Worm (Caenorhabditis elegans) whole organism, L4 larva: Measurements from ENCODE around the gene pycr-1.

Source experiments
- F37D6.2 ChIP-seq: sonication (generic microtip); optimal IDR thresholded peaks from 2 replicates; lab custom pipeline; 2016; ENCODE audit warnings: mild to moderate bottlenecking, missing genetic modification characterization, missing compliant biosample characterization
- F44E2.7 ChIP-seq: fragments of 200-800 bp; sonication (Bioruptor generic); IDR thresholded peaks from 2 replicates; pipeline ENCODE4 v2.1.2; 2022; ENCODE audit warnings: missing genetic modification characterization, missing compliant biosample characterization
- T20F7.1 ChIP-seq: fragments of 200-800 bp; sonication (Bioruptor generic); optimal IDR thresholded peaks from 2 replicates; lab custom pipeline; 2018; ENCODE audit warnings: mild to moderate bottlenecking, missing genetic modification characterization, missing compliant biosample characterization
- T26A8.4 ChIP-seq: fragments of 200-800 bp; sonication (Bioruptor generic); IDR thresholded peaks from 2 replicates; pipeline ENCODE4 v1.3.6; 2022; ENCODE audit warnings: missing genetic modification characterization, missing compliant biosample characterization
- Y75B8A.6 ChIP-seq: fragments of 200-800 bp; sonication (Bioruptor generic); IDR thresholded peaks from 2 replicates; pipeline ENCODE4 v1.3.6; 2022; ENCODE audit warnings: missing genetic modification reagents, missing genetic modification characterization, missing compliant biosample characterization
- aha-1 ChIP-seq: fragments of 150-350 bp; peaks from one replicate; lab custom pipeline; 2014; ENCODE audit warnings: missing biosample characterization, missing genetic modification characterization
- ceh-20 ChIP-seq: fragments of 200-800 bp; sonication (Bioruptor generic); IDR thresholded peaks from 2 replicates; pipeline ENCODE4 v1.3.6; 2022; ENCODE audit warnings: missing genetic modification reagents, missing genetic modification characterization, missing compliant biosample characterization
- ceh-28 ChIP-seq: fragments of 150-350 bp; optimal IDR thresholded peaks from 2 replicates; lab custom pipeline; 2014; ENCODE audit warnings: missing biosample characterization, missing genetic modification reagents, missing genetic modification characterization
- dpl-1 ChIP-seq: fragments of 150-350 bp; optimal IDR thresholded peaks from 2 replicates; lab custom pipeline; 2014; ENCODE audit warnings: missing biosample characterization, missing genetic modification reagents, missing genetic modification characterization
- dve-1 ChIP-seq: sonication (generic microtip); optimal IDR thresholded peaks from 2 replicates; lab custom pipeline; 2017; ENCODE audit warnings: antibody characterized with exemption, mild to moderate bottlenecking, missing genetic modification characterization, missing compliant biosample characterization; ENCODE audit not compliant: insufficient read depth
- fos-1 ChIP-seq: fragments of 150-350 bp; optimal IDR thresholded peaks from 2 replicates; lab custom pipeline; 2014; ENCODE audit warnings: missing biosample characterization, missing genetic modification characterization
- hlh-11 ChIP-seq: fragments of 200-800 bp; sonication (Bioruptor generic); optimal IDR thresholded peaks from 2 replicates; lab custom pipeline; 2018; ENCODE audit warnings: mild to moderate bottlenecking, missing genetic modification characterization, missing compliant biosample characterization
- hlh-30 ChIP-seq: sonication (generic microtip); optimal IDR thresholded peaks from 2 replicates; lab custom pipeline; 2017; ENCODE audit warnings: antibody characterized with exemption, mild to moderate bottlenecking, missing genetic modification characterization, missing compliant biosample characterization; ENCODE audit not compliant: insufficient read depth
- lin-15B ChIP-seq: fragments of 150-350 bp; sonication (generic microtip); optimal IDR thresholded peaks from 3 replicates; lab custom pipeline; 2014; ENCODE audit warnings: missing biosample characterization, missing genetic modification characterization
- lin-29 ChIP-seq: fragments of 200-800 bp; sonication (Bioruptor generic); IDR thresholded peaks from 2 replicates; pipeline ENCODE4 v1.3.6; 2022; ENCODE audit warnings: missing genetic modification reagents, missing genetic modification characterization, missing compliant biosample characterization
- madf-9 ChIP-seq: fragments of 200-800 bp; sonication (Bioruptor generic); conservative IDR thresholded peaks from 2 replicates; pipeline ENCODE4 v1.3.6; 2022; ENCODE audit warnings: missing genetic modification reagents, missing genetic modification characterization, missing compliant biosample characterization
- mep-1 ChIP-seq: fragments of 150-350 bp; sonication (generic microtip); optimal IDR thresholded peaks from 3 replicates; lab custom pipeline; 2014; ENCODE audit warnings: missing biosample characterization, missing genetic modification characterization
- mxl-3 ChIP-seq: fragments of 200-800 bp; sonication (Bioruptor generic); optimal IDR thresholded peaks from 2 replicates; lab custom pipeline; 2018; ENCODE audit warnings: mild to moderate bottlenecking, missing genetic modification characterization, missing compliant biosample characterization
- nhr-10 ChIP-seq: fragments of 150-350 bp; optimal IDR thresholded peaks from 2 replicates; lab custom pipeline; 2014; ENCODE audit warnings: missing biosample characterization, missing genetic modification characterization
- nhr-11 ChIP-seq: fragments of 150-350 bp; optimal IDR thresholded peaks from 2 replicates; lab custom pipeline; 2014; ENCODE audit warnings: missing biosample characterization, missing genetic modification characterization
- nhr-111 ChIP-seq: fragments of 200-800 bp; sonication (Bioruptor generic); optimal IDR thresholded peaks from 2 replicates; lab custom pipeline; 2018; ENCODE audit warnings: mild to moderate bottlenecking, missing genetic modification characterization, missing compliant biosample characterization
- nhr-237 ChIP-seq: sonication (generic microtip); optimal IDR thresholded peaks from 2 replicates; lab custom pipeline; 2017; ENCODE audit warnings: missing biosample characterization, missing genetic modification characterization
- nhr-28 ChIP-seq: fragments of 150-350 bp; optimal IDR thresholded peaks from 2 replicates; lab custom pipeline; 2014; ENCODE audit warnings: missing biosample characterization, missing genetic modification characterization
- nhr-41 ChIP-seq: fragments of 200-800 bp; sonication (Bioruptor generic); IDR thresholded peaks from 2 replicates; pipeline ENCODE4 v1.3.6; 2022; ENCODE audit warnings: missing genetic modification reagents, missing genetic modification characterization, missing compliant biosample characterization
- nhr-48 ChIP-seq: sonication (generic microtip); optimal IDR thresholded peaks from 2 replicates; lab custom pipeline; 2016; ENCODE audit warnings: mild to moderate bottlenecking, missing genetic modification characterization, missing compliant biosample characterization
- nhr-77 ChIP-seq: fragments of 150-350 bp; optimal IDR thresholded peaks from 2 replicates; lab custom pipeline; 2014; ENCODE audit warnings: missing biosample characterization, missing genetic modification characterization
- pha-4 ChIP-seq, 2 experiments: fragments of 150-350 bp in 1 of 2; fragments of 200-800 bp in 1 of 2; sonication (Bioruptor generic) in 1 of 2; IDR thresholded peaks in 1 of 2; optimal IDR thresholded peaks in 1 of 2; 2 replicates each; pipeline versions ENCODE4 v1.3.6 to Lab custom; 2014 to 2022; ENCODE audit warnings: missing genetic modification characterization in 2 of 2, missing genetic modification reagents in 2 of 2, missing biosample characterization in 1 of 2, missing compliant biosample characterization in 1 of 2
- php-3 ChIP-seq: fragments of 200-800 bp; sonication (Bioruptor generic); IDR thresholded peaks from 2 replicates; pipeline ENCODE4 v1.3.6; 2022; ENCODE audit warnings: missing genetic modification reagents, missing genetic modification characterization, missing compliant biosample characterization
- set-16 ChIP-seq: fragments of 200-800 bp; sonication (Bioruptor generic); IDR thresholded peaks from 2 replicates; pipeline ENCODE4 v1.3.6; 2022; ENCODE audit warnings: missing genetic modification reagents, missing genetic modification characterization, missing compliant biosample characterization
- skn-1 ChIP-seq: fragments of 150-350 bp; optimal IDR thresholded peaks from 2 replicates; lab custom pipeline; 2014; ENCODE audit warnings: missing biosample characterization, missing genetic modification characterization
- spr-1 ChIP-seq: sonication (generic microtip); optimal IDR thresholded peaks from 2 replicates; lab custom pipeline; 2016; ENCODE audit warnings: mild to moderate bottlenecking, missing genetic modification characterization, missing compliant biosample characterization
- unc-39 ChIP-seq: sonication (generic microtip); optimal IDR thresholded peaks from 2 replicates; lab custom pipeline; 2017; ENCODE audit warnings: missing biosample characterization, missing genetic modification characterization
- unc-62 ChIP-seq, 3 experiments: fragments of 150-350 bp in 1 of 3; sonication (generic microtip); optimal IDR thresholded peaks in 2 of 3; peaks in 1 of 3; 1 replicate in 1 of 3; 2 replicates in 2 of 3; lab custom pipeline; 2014 to 2017; ENCODE audit warnings: missing biosample characterization in 3 of 3, missing genetic modification characterization in 3 of 3, missing genetic modification reagents in 3 of 3, missing genotype in 1 of 3
- zfp-2 ChIP-seq: sonication (generic microtip); optimal IDR thresholded peaks from 2 replicates; lab custom pipeline; 2016; ENCODE audit warnings: mild to moderate bottlenecking, missing genetic modification characterization, missing compliant biosample characterization
- zip-2 ChIP-seq: fragments of 150-350 bp; optimal IDR thresholded peaks from 2 replicates; lab custom pipeline; 2014; ENCODE audit warnings: missing biosample characterization, missing genetic modification characterization

The pycr-1 gene

DNA sequence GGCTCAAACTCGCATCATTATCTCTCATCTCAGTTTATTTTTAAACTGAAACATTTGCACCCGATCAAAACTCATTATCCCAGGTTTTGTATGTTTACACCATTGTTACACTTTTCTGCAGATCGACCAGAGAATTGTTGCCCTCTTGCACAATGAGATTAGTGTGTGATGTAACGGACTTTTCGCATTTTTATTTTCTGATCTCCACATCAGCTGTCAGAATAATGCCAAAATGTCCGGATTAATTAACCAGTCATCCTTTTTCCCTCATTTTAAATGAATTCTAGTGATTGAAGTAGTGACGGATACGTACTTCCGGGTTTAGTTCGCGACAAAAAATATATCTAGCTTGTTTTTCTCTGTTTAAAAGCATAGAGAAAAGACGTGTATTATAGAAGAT is 12.0 kb downstream of the pycr-1 start:
- TF ChIP-seq unc-62 (GFP tag; optimal IDR thresholded peaks at IDR 0.05 in 1 of 2; lab: Kevin White, UChicago) (peak in 1 of 2 experiments; percentile 15), unc-62 (tag; optimal IDR thresholded peaks at IDR 0.05; lab: Kevin White, UChicago) (no peak), nhr-11 (peak; percentile 5), zfp-2 (no peak)

DNA sequence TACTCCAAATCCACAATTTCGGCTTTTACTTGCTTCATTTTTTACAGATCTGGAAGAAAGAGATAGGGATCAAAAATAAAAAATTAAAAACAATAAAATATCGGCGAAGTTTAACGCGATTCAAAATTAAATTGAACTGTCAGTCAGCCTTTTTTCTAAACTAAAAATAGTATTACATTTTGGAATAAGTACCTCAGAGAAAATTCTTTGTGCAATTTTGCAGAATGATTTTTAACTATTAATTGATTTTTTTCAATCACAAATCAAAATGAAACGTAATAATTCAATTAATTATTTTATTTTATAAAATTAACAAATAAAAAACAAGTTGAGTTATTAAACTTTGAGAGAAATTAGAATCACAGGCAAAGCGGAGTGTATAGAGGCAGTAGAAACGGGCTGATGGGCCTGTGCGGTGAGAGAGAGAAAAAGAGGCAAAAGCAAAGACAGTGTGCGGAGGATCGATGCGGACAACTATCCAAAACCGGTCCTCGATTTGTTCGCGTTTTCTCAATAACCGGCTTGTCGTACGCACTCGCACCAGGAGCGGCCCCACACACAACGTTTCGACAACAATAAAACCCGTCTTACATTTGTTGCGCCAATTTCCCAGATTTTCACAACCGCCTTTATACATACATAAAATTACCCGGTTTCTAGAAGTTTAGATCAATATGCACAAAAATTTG is 13.5 kb downstream of the pycr-1 start, which contains the start of gene F57G12.2:
Gene F57G12.2 (minus strand): TSS at position 51 of the 689 bp plus-strand sequence.
- TF ChIP-seq ceh-28 (no peak), unc-62 (GFP tag; optimal IDR thresholded peaks at IDR 0.05 in 1 of 2; lab: Kevin White, UChicago) (peak in 1 of 2 experiments; percentile 25), unc-62 (tag; optimal IDR thresholded peaks at IDR 0.05; lab: Kevin White, UChicago) (no peak), mep-1 (no peak), F37D6.2 (no peak), nhr-48 (tag; lab: Kevin White, UChicago) (peak; percentile 26), hlh-11 (peak; percentile 22)

DNA sequence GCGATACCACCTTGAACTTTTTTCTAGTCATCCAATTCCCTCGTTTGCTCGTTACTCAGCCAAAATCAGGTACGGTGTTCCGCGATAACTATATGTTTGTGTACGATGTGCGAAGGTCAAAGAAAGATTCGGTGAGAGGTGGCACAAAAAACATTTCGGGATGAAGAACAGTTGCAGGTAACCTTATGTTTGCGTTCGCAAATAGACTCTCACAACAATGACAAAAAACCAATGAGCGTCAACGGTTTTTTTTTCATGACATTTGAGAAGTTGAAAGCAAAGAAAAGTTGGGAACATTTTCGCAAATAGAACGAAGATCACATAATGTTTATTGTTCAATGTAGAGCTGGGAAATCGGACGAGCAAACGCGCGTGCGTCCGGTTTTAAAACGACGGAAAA is 16.0 kb downstream of the pycr-1 start:
- TF ChIP-seq pha-4 (GFP tag; IDR thresholded peaks at IDR 0.05; lab: Robert Waterston, UW) = peak; percentile 12; the same call in 1 of the 2 replicates
- peak; percentile 83 for TF ChIP-seq pha-4 (tag; optimal IDR thresholded peaks at IDR 0.05; lab: Kevin White, UChicago)
- no peak for TF ChIP-seq nhr-111 (GFP tag; lab: Kevin White, UChicago)
- peak; percentile 30 for TF ChIP-seq aha-1
- TF ChIP-seq ceh-20 (GFP tag; lab: Robert Waterston, UW) = no peak
- no peak for TF ChIP-seq nhr-10 (tag; lab: Kevin White, UChicago)

DNA sequence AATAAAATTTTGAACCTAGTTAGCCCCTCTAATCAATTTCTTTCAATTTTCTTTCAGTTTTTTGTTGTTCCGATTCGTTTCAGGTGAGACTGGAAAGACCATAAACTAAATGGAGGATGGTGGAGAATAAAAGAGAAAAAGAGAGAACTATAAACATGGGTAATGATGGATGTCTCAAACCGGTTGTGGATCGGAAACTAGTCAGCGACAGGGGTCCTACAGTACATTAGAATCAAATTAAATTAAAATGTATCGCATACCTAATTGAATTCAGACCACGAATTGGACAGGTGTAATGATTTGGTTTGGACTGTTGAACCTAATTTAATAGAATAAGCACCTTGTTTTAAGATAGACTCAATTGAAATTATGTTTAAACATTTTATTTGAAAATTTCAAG is 17.4 kb downstream of the pycr-1 start:
- TF ChIP-seq dpl-1 (GFP tag; lab: Kevin White, UChicago) = no peak
- no peak for TF ChIP-seq F44E2.7 (GFP tag; lab: Robert Waterston, UW)
- no peak for TF ChIP-seq unc-39 (tag; lab: Kevin White, UChicago)
- no peak for TF ChIP-seq php-3 (GFP tag; lab: Robert Waterston, UW)
- TF ChIP-seq lin-29 (GFP tag; lab: Robert Waterston, UW) = no peak
- TF ChIP-seq fos-1 (tag; lab: Kevin White, UChicago) = no peak
- TF ChIP-seq nhr-48 (tag; lab: Kevin White, UChicago) = no peak
- TF ChIP-seq nhr-11 = no peak
- TF ChIP-seq Y75B8A.6 (GFP tag; lab: Robert Waterston, UW) = no peak
- no peak for TF ChIP-seq nhr-10 (tag; lab: Kevin White, UChicago)
- TF ChIP-seq hlh-30 (tag; lab: Kevin White, UChicago) = no peak
- TF ChIP-seq nhr-237 = no peak
- no peak for TF ChIP-seq zip-2 (tag; lab: Kevin White, UChicago)
- TF ChIP-seq madf-9 (GFP tag; lab: Robert Waterston, UW) = no peak
- no peak for TF ChIP-seq nhr-28
- no peak for TF ChIP-seq dve-1
- TF ChIP-seq, all 104 proteins: peak for 0

DNA sequence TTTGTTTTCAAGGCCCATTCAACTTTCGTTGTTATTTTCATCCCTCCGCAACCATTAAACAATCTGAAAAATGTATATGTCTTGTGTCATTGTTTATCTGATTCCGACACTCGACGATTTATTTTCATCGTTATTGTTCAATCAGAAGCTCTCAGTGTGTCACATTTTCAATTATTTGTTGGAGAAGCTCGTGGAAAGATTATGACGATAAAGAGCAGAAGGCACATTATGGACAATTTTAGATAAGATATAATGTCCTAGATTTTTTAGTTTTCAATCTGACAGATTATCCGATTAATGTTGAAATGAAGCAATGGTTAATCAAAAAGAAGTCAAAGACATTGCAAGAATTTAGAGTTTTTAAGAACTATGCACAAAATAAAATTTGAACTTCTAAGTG is 18.3 kb downstream of the pycr-1 start:
- TF ChIP-seq unc-62 (GFP tag; optimal IDR thresholded peaks at IDR 0.05 in 1 of 2; lab: Kevin White, UChicago) (peak in 1 of 2 experiments; percentile 52), unc-62 (tag; optimal IDR thresholded peaks at IDR 0.05; lab: Kevin White, UChicago) (no peak), spr-1 (tag; lab: Kevin White, UChicago) (no peak)

DNA sequence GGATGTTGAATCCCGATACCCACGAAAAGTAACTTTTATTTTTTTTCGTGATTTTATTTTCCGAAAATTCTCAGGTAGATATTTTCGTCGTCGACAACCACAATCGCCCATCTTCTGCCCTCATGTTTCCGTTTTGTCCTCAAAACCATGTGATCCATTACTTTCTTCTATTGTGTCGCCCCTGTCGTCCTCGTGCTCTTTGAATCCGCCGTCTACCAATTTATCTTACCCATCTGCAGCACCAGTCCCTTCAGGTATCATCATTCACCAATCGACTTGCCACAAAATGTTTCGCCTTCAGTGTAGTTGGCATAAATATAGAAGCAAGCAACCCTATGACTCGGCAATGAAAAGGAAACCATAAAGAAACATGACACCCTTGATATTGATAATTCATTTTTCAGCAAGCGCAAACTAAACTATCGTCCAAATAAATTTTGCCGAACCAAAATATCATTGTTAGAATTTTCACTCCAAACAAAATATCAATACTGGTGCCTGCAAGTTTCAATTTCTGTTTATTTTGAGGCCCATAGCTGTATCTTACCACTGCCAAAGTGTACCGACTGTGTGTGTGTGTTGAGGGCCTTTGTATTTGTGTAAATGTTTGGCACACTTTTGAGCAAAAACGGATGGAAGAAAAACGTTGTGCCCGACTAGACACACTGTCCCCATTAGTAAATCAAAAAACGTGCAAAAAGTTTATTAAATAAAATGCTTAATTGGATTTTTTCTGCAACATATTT is 21.2 kb downstream of the pycr-1 start:
- TF ChIP-seq nhr-28 (no peak), T20F7.1 (no peak), F37D6.2 (no peak), unc-62 (GFP tag; optimal IDR thresholded peaks at IDR 0.05 in 1 of 2; lab: Kevin White, UChicago) (peak in 1 of 2 experiments; percentile 72), unc-62 (tag; optimal IDR thresholded peaks at IDR 0.05; lab: Kevin White, UChicago) (no peak), nhr-41 (GFP tag; lab: Robert Waterston, UW) (no peak), set-16 (no peak), skn-1 (tag; lab: Kevin White, UChicago) (no peak), mxl-3 (GFP tag; lab: Kevin White, UChicago) (no peak), nhr-77 (tag; lab: Kevin White, UChicago) (no peak), lin-15B (no peak), hlh-30 (tag; lab: Kevin White, UChicago) (peak; percentile 71), T26A8.4 (GFP tag; lab: Robert Waterston, UW) (no peak)
